Worm (Caenorhabditis elegans) whole organism, mixed stage, embryonic: ENCODE measurements around the gene mppb-1.

ENCODE experiments used
- M03D4.4 ChIP-seq: sonication (generic microtip); optimal IDR thresholded peaks from 2 replicates; lab custom pipeline; 2017; ENCODE audit warnings: mild to moderate bottlenecking, missing genetic modification characterization, missing compliant biosample characterization
- bed-3 ChIP-seq: fragments of 200-800 bp; sonication (Bioruptor generic); optimal IDR thresholded peaks from 3 replicates; lab custom pipeline; 2018; ENCODE audit warnings: mild to moderate bottlenecking, missing genetic modification characterization, moderate library complexity, missing compliant biosample characterization
- blmp-1 ChIP-seq: fragments of 150-350 bp; optimal IDR thresholded peaks from 2 replicates; lab custom pipeline; 2014; ENCODE audit warnings: missing biosample characterization, missing genetic modification characterization
- ceh-39 ChIP-seq: fragments of 150-350 bp; optimal IDR thresholded peaks from 2 replicates; lab custom pipeline; 2014; ENCODE audit warnings: missing biosample characterization, missing genetic modification characterization
- ceh-43 ChIP-seq: fragments of 200-800 bp; sonication (Bioruptor generic); optimal IDR thresholded peaks from 2 replicates; lab custom pipeline; 2018; ENCODE audit warnings: mild to moderate bottlenecking, missing genetic modification characterization, moderate library complexity, missing compliant biosample characterization
- ceh-83 ChIP-seq: fragments of 200-800 bp; sonication (Bioruptor generic); optimal IDR thresholded peaks from 2 replicates; lab custom pipeline; 2018; ENCODE audit warnings: mild to moderate bottlenecking, missing genetic modification characterization, missing compliant biosample characterization
- ces-1 ChIP-seq: fragments of 150-350 bp; optimal IDR thresholded peaks from 2 replicates; lab custom pipeline; 2014; ENCODE audit warnings: missing biosample characterization, missing genetic modification reagents, missing genetic modification characterization
- cnd-1 ChIP-seq: fragments of 200-800 bp; sonication (Bioruptor generic); optimal IDR thresholded peaks from 2 replicates; lab custom pipeline; 2018; ENCODE audit warnings: mild to moderate bottlenecking, missing genetic modification characterization, missing compliant biosample characterization
- drap-1 ChIP-seq: fragments of 200-800 bp; sonication (Bioruptor generic); optimal IDR thresholded peaks from 3 replicates; lab custom pipeline; 2018; ENCODE audit warnings: mild to moderate bottlenecking, missing genetic modification characterization, missing compliant biosample characterization
- elt-1 ChIP-seq: sonication (generic microtip); optimal IDR thresholded peaks from 2 replicates; lab custom pipeline; 2017; ENCODE audit warnings: missing genetic modification characterization, mild to moderate bottlenecking, missing compliant biosample characterization, antibody characterized with exemption, moderate library complexity, borderline replicate concordance; ENCODE audit not compliant: insufficient read depth
- elt-3 ChIP-seq: fragments of 150-350 bp; optimal IDR thresholded peaks from 2 replicates; lab custom pipeline; 2014; ENCODE audit warnings: missing biosample characterization, missing genetic modification characterization
- flh-1 ChIP-seq: fragments of 200-800 bp; sonication (Bioruptor generic); optimal IDR thresholded peaks from 2 replicates; lab custom pipeline; 2018; ENCODE audit warnings: mild to moderate bottlenecking, missing genetic modification characterization, moderate library complexity, missing compliant biosample characterization
- ham-2 ChIP-seq: fragments of 200-800 bp; sonication (Bioruptor generic); optimal IDR thresholded peaks from 2 replicates; lab custom pipeline; 2018; ENCODE audit warnings: mild to moderate bottlenecking, missing genetic modification characterization, missing compliant biosample characterization
- hlh-1 ChIP-seq: fragments of 150-350 bp; optimal IDR thresholded peaks from 2 replicates; lab custom pipeline; 2014; ENCODE audit warnings: missing biosample characterization, missing genetic modification reagents, missing genetic modification characterization
- lin-13 ChIP-seq: fragments of 150-350 bp; optimal IDR thresholded peaks from 2 replicates; lab custom pipeline; 2014; ENCODE audit warnings: missing biosample characterization, missing genetic modification characterization
- lin-32 ChIP-seq: fragments of 200-800 bp; sonication (Bioruptor generic); optimal IDR thresholded peaks from 2 replicates; lab custom pipeline; 2018; ENCODE audit warnings: mild to moderate bottlenecking, missing genetic modification characterization, missing compliant biosample characterization
- lsy-2 ChIP-seq: fragments of 150-350 bp; optimal IDR thresholded peaks from 2 replicates; lab custom pipeline; 2014; ENCODE audit warnings: missing biosample characterization, missing genetic modification characterization
- mab-5 ChIP-seq: fragments of 150-350 bp; optimal IDR thresholded peaks from 2 replicates; lab custom pipeline; 2014; ENCODE audit warnings: missing biosample characterization, missing genetic modification characterization
- mep-1 ChIP-seq: fragments of 150-350 bp; optimal IDR thresholded peaks from 2 replicates; lab custom pipeline; 2017; ENCODE audit warnings: missing biosample characterization, missing genetic modification reagents, missing genetic modification characterization, inconsistent platforms
- mls-2 ChIP-seq: sonication (generic microtip); optimal IDR thresholded peaks from 2 replicates; lab custom pipeline; 2016; ENCODE audit warnings: mild to moderate bottlenecking, missing genetic modification characterization, moderate library complexity, missing compliant biosample characterization
- nhr-12 ChIP-seq: fragments of 150-350 bp; optimal IDR thresholded peaks from 2 replicates; lab custom pipeline; 2014; ENCODE audit warnings: missing biosample characterization, missing genetic modification characterization
- nhr-2 ChIP-seq: fragments of 150-350 bp; optimal IDR thresholded peaks from 2 replicates; lab custom pipeline; 2014; ENCODE audit warnings: missing biosample characterization, missing genetic modification characterization
- nhr-237 ChIP-seq: fragments of 150-350 bp; optimal IDR thresholded peaks from 2 replicates; lab custom pipeline; 2014; ENCODE audit warnings: missing biosample characterization, missing genetic modification characterization
- nhr-28 ChIP-seq: fragments of 150-350 bp; optimal IDR thresholded peaks from 2 replicates; lab custom pipeline; 2014; ENCODE audit warnings: missing biosample characterization, missing genetic modification characterization
- nhr-76 ChIP-seq: sonication (generic microtip); optimal IDR thresholded peaks from 2 replicates; lab custom pipeline; 2017; ENCODE audit warnings: missing biosample characterization, missing genetic modification characterization
- pha-4 ChIP-seq: fragments of 150-350 bp; optimal IDR thresholded peaks from 2 replicates; lab custom pipeline; 2018; ENCODE audit warnings: missing biosample characterization, missing genetic modification reagents, missing genetic modification characterization
- sem-2 ChIP-seq: fragments of 200-800 bp; sonication (Bioruptor generic); optimal IDR thresholded peaks from 2 replicates; lab custom pipeline; 2018; ENCODE audit warnings: mild to moderate bottlenecking, missing genetic modification characterization, missing compliant biosample characterization
- snpc-4 ChIP-seq: fragments of 150-350 bp; optimal IDR thresholded peaks from 2 replicates; lab custom pipeline; 2014; ENCODE audit warnings: missing biosample characterization, missing genetic modification characterization
- sptf-1 ChIP-seq: sonication (generic microtip); optimal IDR thresholded peaks from 2 replicates; lab custom pipeline; 2017; ENCODE audit warnings: mild to moderate bottlenecking, missing genetic modification characterization, moderate library complexity, missing compliant biosample characterization
- tbx-8 ChIP-seq: fragments of 200-800 bp; sonication (Bioruptor generic); optimal IDR thresholded peaks from 2 replicates; lab custom pipeline; 2018; ENCODE audit warnings: mild to moderate bottlenecking, missing genetic modification characterization, moderate library complexity, missing compliant biosample characterization
- unc-120 ChIP-seq: sonication (generic microtip); optimal IDR thresholded peaks from 2 replicates; lab custom pipeline; 2017; ENCODE audit warnings: missing genetic modification characterization, missing compliant biosample characterization; ENCODE audit not compliant: poor library complexity, severe bottlenecking
- unc-39 ChIP-seq: fragments of 150-350 bp; optimal IDR thresholded peaks from 2 replicates; lab custom pipeline; 2014; ENCODE audit warnings: missing biosample characterization, missing genetic modification characterization
- unc-62 ChIP-seq: fragments of 150-350 bp; optimal IDR thresholded peaks from 2 replicates; lab custom pipeline; 2014; ENCODE audit warnings: missing biosample characterization, missing genetic modification reagents, missing genetic modification characterization
- zip-8 ChIP-seq: fragments of 150-350 bp; optimal IDR thresholded peaks from 2 replicates; lab custom pipeline; 2014; ENCODE audit warnings: missing biosample characterization, missing genetic modification characterization
- ztf-11 ChIP-seq: fragments of 150-350 bp; optimal IDR thresholded peaks from 2 replicates; lab custom pipeline; 2014; ENCODE audit warnings: missing biosample characterization, missing genetic modification characterization

The mppb-1 gene

ce11 chrIV:9074244-9074723 lies at the start of gene mppb-1:
Gene mppb-1, plus strand, starts transcription at chrIV:9074673.
- TF ChIP-seq ceh-43 (GFP tag; lab: Kevin White, UChicago): no peak
- peak; percentile 30 for TF ChIP-seq sptf-1 (tag; lab: Kevin White, UChicago)
- no peak for TF ChIP-seq ceh-83
- no peak for TF ChIP-seq nhr-12 (tag; lab: Kevin White, UChicago)
- TF ChIP-seq lin-13 (tag; lab: Kevin White, UChicago): no peak
- TF ChIP-seq M03D4.4: no peak
- no peak for TF ChIP-seq nhr-28 (tag; lab: Kevin White, UChicago)
- no peak for TF ChIP-seq nhr-2
- TF ChIP-seq snpc-4 (tag; lab: Kevin White, UChicago): no peak
- no peak for TF ChIP-seq elt-3 (tag; lab: Kevin White, UChicago)
- TF ChIP-seq lsy-2 (tag; lab: Kevin White, UChicago): peak; percentile 54
- TF ChIP-seq cnd-1 (tag; lab: Kevin White, UChicago): no peak
- no peak for TF ChIP-seq hlh-1 (tag; lab: Kevin White, UChicago)
- TF ChIP-seq mab-5 (tag; lab: Kevin White, UChicago): no peak
- no peak for TF ChIP-seq pha-4 (tag; lab: Kevin White, UChicago)
- peak; percentile 79 for TF ChIP-seq zip-8 (tag; lab: Kevin White, UChicago)
- no peak for TF ChIP-seq ceh-39 (tag; lab: Kevin White, UChicago)
- TF ChIP-seq blmp-1 (tag; lab: Kevin White, UChicago): peak; percentile 80
- peak; percentile 44 for TF ChIP-seq mep-1 (tag; lab: Kevin White, UChicago)
- peak; percentile 13 for TF ChIP-seq unc-120
- no peak for TF ChIP-seq ztf-11
- no peak for TF ChIP-seq ham-2 (GFP tag; lab: Kevin White, UChicago)
- no peak for TF ChIP-seq bed-3 (GFP tag; lab: Kevin White, UChicago)
- no peak for TF ChIP-seq lin-32 (GFP tag; lab: Kevin White, UChicago)
- no peak for TF ChIP-seq elt-1
- TF ChIP-seq tbx-8: no peak
- no peak for TF ChIP-seq ces-1 (GFP tag; lab: Kevin White, UChicago)
- TF ChIP-seq nhr-76 (tag; lab: Kevin White, UChicago): no peak
- peak; percentile 10 for TF ChIP-seq drap-1 (GFP tag; lab: Kevin White, UChicago)
- no peak for TF ChIP-seq sem-2 (GFP tag; lab: Kevin White, UChicago)
- TF ChIP-seq flh-1 (GFP tag; lab: Kevin White, UChicago): no peak
- TF ChIP-seq nhr-237: peak; percentile 36
- no peak for TF ChIP-seq unc-62 (GFP tag; lab: Kevin White, UChicago)
- no peak for TF ChIP-seq mls-2 (tag; lab: Kevin White, UChicago)
- TF ChIP-seq unc-39 (tag; lab: Kevin White, UChicago): no peak

DNA sequence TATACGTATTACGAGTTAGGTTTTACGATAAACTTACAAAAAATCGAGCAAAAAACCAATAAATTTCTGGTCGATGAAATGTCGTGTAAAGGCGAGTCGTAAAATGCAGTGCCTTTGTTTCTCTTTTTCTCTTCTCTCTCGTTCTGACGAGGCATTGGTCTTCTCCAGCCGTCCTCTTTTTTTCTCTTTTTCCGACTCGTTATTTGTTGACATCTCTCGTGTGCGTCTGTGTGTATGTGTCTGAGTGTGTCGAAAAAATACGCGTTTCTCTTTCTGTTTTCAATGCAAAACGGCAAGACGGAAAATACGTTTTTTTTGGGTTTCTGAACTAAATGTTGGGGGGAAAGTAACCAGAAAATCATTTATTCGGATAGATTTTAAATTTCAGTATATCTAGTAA lies 41.9 kb upstream of the mppb-1 start, which contains the start of gene C53D6.6:
TSS of gene C53D6.6 (minus strand) at position 118 of the 400 bp plus-strand sequence.
- TF ChIP-seq lin-13 (tag; lab: Kevin White, UChicago) (no peak), pha-4 (tag; lab: Kevin White, UChicago) (peak; percentile 56), drap-1 (GFP tag; lab: Kevin White, UChicago) (no peak), nhr-76 (tag; lab: Kevin White, UChicago) (no peak), mep-1 (tag; lab: Kevin White, UChicago) (peak; percentile 3), lin-32 (GFP tag; lab: Kevin White, UChicago) (no peak), bed-3 (GFP tag; lab: Kevin White, UChicago) (no peak), elt-3 (tag; lab: Kevin White, UChicago) (no peak), blmp-1 (tag; lab: Kevin White, UChicago) (no peak), ceh-83 (no peak), ztf-11 (no peak), unc-120 (no peak), flh-1 (GFP tag; lab: Kevin White, UChicago) (no peak), sptf-1 (tag; lab: Kevin White, UChicago) (no peak), ceh-39 (tag; lab: Kevin White, UChicago) (no peak), nhr-237 (no peak), hlh-1 (tag; lab: Kevin White, UChicago) (peak; percentile 32), ces-1 (GFP tag; lab: Kevin White, UChicago) (no peak), unc-39 (tag; lab: Kevin White, UChicago) (no peak), mab-5 (tag; lab: Kevin White, UChicago) (no peak), nhr-28 (tag; lab: Kevin White, UChicago) (no peak), ham-2 (GFP tag; lab: Kevin White, UChicago) (no peak), unc-62 (GFP tag; lab: Kevin White, UChicago) (no peak), tbx-8 (no peak)

DNA sequence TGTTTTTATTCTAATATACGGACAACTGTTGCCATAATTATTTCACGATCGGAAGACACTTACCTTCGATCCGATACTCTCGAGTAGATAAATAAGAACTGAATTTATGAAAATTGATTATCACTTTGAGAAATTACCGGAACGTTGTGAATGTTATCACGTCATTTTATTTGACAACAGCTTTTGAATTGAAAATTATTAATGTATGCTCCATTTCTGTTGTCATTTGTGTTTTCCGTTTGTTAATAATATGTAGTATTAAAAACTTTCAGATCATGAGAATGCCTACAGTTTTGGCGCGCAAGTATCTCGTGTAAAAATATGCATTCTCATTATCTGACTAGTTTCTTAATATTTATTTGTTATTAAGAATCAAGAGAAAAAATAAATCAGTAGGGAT lies 40.1 kb upstream of the mppb-1 start, which contains the start of gene C53D6.10:
TSS of gene C53D6.10 (minus strand) at position 101 of the 400 bp plus-strand sequence.
- no peak for TF ChIP-seq sem-2 (GFP tag; lab: Kevin White, UChicago)
